Worm (Caenorhabditis elegans) whole organism, L4/young adult: ENCODE results near the gene F38C2.7.

Source experiments
- W03F9.2 ChIP-seq: fragments of 150-350 bp; optimal IDR thresholded peaks from 2 replicates; lab custom pipeline; 2014; ENCODE audit warnings: missing biosample characterization, missing genetic modification characterization
- dao-5 ChIP-seq: sonication (generic microtip); optimal IDR thresholded peaks from 2 replicates; lab custom pipeline; 2016; ENCODE audit warnings: missing genotype, missing genetic modification characterization, moderate library complexity, missing compliant biosample characterization
- him-1 ChIP-seq: sonication (generic microtip); optimal IDR thresholded peaks from 2 replicates; lab custom pipeline; 2016; ENCODE audit warnings: missing genotype, missing genetic modification reagents, missing genetic modification characterization, missing compliant biosample characterization

The F38C2.7 gene

DNA sequence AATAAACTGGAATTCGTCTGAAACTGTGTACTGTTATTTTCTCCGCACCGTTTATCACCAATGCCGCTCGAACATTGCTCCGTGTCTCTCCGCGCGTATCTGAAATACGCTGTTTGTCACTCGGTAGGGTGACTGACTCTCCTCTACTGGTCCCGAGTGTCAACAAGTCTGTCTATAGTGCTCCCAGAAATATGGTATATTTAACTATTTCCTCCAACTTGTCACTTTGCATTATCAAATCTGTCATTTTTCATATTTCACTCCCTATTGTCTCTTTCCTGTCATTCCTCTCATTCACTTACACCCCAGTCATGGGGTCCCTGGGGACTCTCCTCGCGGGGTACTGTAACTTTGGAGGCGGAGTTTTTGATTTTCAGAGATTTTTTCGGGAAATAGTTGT, 22.7 kb downstream of the F38C2.7 start, which contains the start of gene hlh-17:
Gene hlh-17, plus strand, starts transcription at position 301 of the 400 bp plus-strand sequence.
- TF ChIP-seq dao-5 (tag; lab: Kevin White, UChicago) = no peak
- TF ChIP-seq him-1 (tag; lab: Kevin White, UChicago) = no peak
- TF ChIP-seq W03F9.2 (tag; lab: Kevin White, UChicago) = no peak

DNA sequence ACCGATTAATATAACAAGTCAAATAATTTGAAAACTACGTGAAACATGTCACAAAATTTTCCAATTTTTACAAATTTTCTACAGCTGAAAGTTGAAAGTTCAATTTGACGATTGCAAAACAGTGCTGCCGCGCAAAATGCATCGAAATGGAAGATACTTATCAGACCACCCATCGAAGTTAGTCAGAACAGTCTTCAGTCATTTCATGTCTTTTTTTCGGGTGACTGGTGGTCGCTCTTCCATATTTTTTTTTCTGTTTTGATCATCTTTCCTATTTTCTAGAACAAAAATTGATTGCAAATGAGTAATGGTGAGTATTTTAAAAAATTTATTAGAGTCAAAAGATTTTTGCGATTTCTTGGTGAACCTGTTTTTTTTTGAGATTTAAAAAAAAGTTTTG, 30.1 kb downstream of the F38C2.7 start, which contains the start of gene F38C2.1:
Gene F38C2.1, plus strand, starts transcription at position 301 of the 400 bp plus-strand sequence.
- no peak for TF ChIP-seq him-1 (tag; lab: Kevin White, UChicago)
- TF ChIP-seq W03F9.2 (tag; lab: Kevin White, UChicago) = no peak
- no peak for TF ChIP-seq dao-5 (tag; lab: Kevin White, UChicago)

DNA sequence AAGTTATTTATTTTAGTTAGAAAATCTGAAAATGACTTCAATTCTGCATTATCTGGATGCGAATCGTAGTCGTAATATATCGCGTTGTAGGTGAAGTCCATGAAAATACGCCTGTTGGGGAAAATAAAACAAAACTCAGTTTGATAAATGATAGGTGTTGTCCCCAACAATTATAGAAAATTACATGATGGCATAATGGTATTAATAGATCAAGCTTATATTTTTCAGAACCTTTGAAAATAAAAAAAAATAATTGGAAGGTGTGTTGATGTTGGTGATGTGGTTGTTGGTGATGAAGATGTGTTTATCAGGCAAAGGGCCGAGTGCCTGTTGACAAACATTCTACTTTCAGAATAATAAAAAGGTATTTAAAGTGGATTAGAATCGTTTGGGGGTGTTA, 38.6 kb downstream of the F38C2.7 start, which contains the start of gene srw-61:
Gene srw-61, minus strand, starts transcription at position 101 of the 400 bp plus-strand sequence.
- TF ChIP-seq W03F9.2 (tag; lab: Kevin White, UChicago) (no peak), him-1 (tag; lab: Kevin White, UChicago) (no peak)

DNA sequence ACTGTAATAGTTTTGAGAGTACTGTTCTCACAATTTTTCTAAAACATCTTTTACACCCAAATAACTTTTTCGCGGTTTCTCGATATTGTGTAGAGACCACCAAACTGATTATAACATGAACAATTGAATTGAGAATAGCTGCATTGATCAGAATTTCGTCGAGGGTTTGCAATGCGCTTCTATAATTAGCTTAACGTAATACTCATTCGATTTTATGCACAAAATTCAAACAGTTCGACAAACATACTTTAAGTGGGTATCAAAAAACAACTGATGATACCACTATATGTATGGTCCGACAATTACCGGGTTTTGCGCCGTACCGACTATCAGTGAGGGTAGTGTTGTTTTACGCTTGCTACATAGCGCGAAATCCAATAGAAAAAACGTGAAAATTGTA, 40.4 kb downstream of the F38C2.7 start:
- TF ChIP-seq W03F9.2 (tag; lab: Kevin White, UChicago) (no peak), him-1 (tag; lab: Kevin White, UChicago) (no peak), dao-5 (tag; lab: Kevin White, UChicago) (no peak)

DNA sequence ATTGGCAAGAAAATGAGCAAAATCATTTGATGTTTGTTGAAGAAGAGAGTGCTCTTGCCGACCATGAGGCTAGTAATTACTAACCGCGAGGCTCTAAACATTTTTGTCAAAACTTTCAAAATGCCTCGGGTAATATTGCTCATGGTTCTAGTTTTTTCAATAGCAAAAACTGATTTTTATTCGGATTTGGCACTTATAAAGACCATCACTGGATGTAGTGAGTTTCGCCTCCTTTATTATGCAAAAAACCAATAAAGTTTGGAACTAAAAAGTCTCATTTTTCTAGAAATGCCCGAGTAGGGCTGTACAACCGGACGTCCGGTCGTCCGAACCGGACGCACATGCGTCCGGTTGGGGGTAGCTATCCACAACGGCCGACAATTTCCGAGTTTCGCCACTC, 44.2 kb downstream of the F38C2.7 start, which contains the start of the genes hpa-1 and irld-39:
Gene hpa-1, minus strand, starts transcription at position 101 of the 400 bp plus-strand sequence.
Gene irld-39, plus strand, starts transcription at position 121 of the 400 bp plus-strand sequence.
- TF ChIP-seq W03F9.2 (tag; lab: Kevin White, UChicago) = no peak
- no peak for TF ChIP-seq him-1 (tag; lab: Kevin White, UChicago)
- no peak for TF ChIP-seq dao-5 (tag; lab: Kevin White, UChicago)

DNA sequence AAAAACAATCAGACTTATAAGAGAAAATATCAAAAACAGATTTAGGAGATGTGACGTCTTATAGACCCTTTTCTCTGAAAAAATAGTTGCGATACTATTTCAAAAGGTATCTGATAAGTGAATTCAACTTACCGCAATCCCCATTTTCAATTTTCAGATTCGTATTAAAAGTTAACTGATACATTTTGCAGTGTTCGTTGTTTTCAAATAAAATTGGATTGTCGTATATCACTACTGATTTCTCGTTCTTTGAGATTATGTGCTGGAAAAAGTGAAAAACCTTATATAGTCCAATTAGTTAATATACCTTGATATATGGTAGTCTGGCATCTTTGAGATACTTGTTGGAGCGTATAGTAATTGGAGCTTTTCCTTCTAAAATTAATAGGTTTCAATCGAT, 46.7 kb downstream of the F38C2.7 start:
- TF ChIP-seq W03F9.2 (tag; lab: Kevin White, UChicago) (no peak), him-1 (tag; lab: Kevin White, UChicago) (no peak), dao-5 (tag; lab: Kevin White, UChicago) (no peak)
